Fruit fly (Drosophila melanogaster) whole organism, embryonic: Measurements from ENCODE around the gene CG7079.
A peak's percentile ranks its signal among the peaks of the same experiment; 100 is the strongest.

Experiments
- CG10431 ChIP-seq: fragments of 200-800 bp; sonication (Bioruptor generic); optimal IDR thresholded peaks from 3 replicates; lab custom pipeline; 2018; ENCODE audit warnings: missing biosample characterization, mild to moderate bottlenecking, missing genetic modification characterization
- CG11456 ChIP-seq: fragments of 200-800 bp; sonication (Bioruptor generic); IDR thresholded peaks from 3 replicates; pipeline ENCODE4 v1.3.6; 2022; ENCODE audit warnings: missing biosample characterization, missing genetic modification characterization
- CG12219 ChIP-seq: fragments of 200-800 bp; sonication (Bioruptor generic); optimal IDR thresholded peaks from 3 replicates; lab custom pipeline; 2018; ENCODE audit warnings: missing biosample characterization, mild to moderate bottlenecking, missing genetic modification characterization
- CG13624 ChIP-seq: fragments of 200-800 bp; sonication (Bioruptor generic); optimal IDR thresholded peaks from 2 replicates; lab custom pipeline; 2016; ENCODE audit warnings: missing biosample characterization, missing genetic modification characterization
- CG14667 ChIP-seq: fragments of 200-800 bp; sonication (Bioruptor generic); IDR thresholded peaks from 2 replicates; pipeline ENCODE4 v1.3.6; 2022; ENCODE audit warnings: missing biosample characterization, missing genetic modification characterization
- CG15514 ChIP-seq: fragments of 200-800 bp; sonication (Bioruptor generic); optimal IDR thresholded peaks from 3 replicates; lab custom pipeline; 2017; ENCODE audit warnings: missing biosample characterization, missing genetic modification characterization, mild to moderate bottlenecking, moderate library complexity, missing genetic modification reagents
- CG17912 ChIP-seq: fragments of 200-800 bp; sonication (Bioruptor generic); optimal IDR thresholded peaks from 2 replicates; lab custom pipeline; 2018; ENCODE audit warnings: missing biosample characterization, mild to moderate bottlenecking, missing genetic modification characterization
- CG1832 ChIP-seq: fragments of 200-800 bp; sonication (Bioruptor generic); optimal IDR thresholded peaks from 2 replicates; lab custom pipeline; 2017; ENCODE audit warnings: missing biosample characterization, mild to moderate bottlenecking, missing genetic modification characterization, inconsistent platforms
- CG18619 ChIP-seq: fragments of 200-800 bp; sonication (Bioruptor generic); optimal IDR thresholded peaks from 3 replicates; lab custom pipeline; 2017; ENCODE audit warnings: missing biosample characterization, mild to moderate bottlenecking, missing genetic modification characterization
- CG2129 ChIP-seq: fragments of 200-800 bp; sonication (Bioruptor generic); IDR thresholded peaks from 2 replicates; pipeline ENCODE4 v1.3.6; 2022; ENCODE audit warnings: missing biosample characterization, missing genetic modification characterization; ENCODE audit not compliant: partially characterized antibody
- CG6175 ChIP-seq: fragments of 200-800 bp; sonication (Bioruptor generic); IDR thresholded peaks from 3 replicates; pipeline ENCODE4 v1.3.6; 2022; ENCODE audit warnings: missing biosample characterization, missing genetic modification characterization
- CG6254 ChIP-seq: fragments of 200-800 bp; sonication (Bioruptor generic); optimal IDR thresholded peaks from 3 replicates; lab custom pipeline; 2017; ENCODE audit warnings: mild to moderate bottlenecking, missing biosample characterization, missing genetic modification reagents, missing genetic modification characterization
- CG8281 ChIP-seq: fragments of 200-800 bp; sonication (Bioruptor generic); optimal IDR thresholded peaks from 2 replicates; lab custom pipeline; 2018; ENCODE audit warnings: missing biosample characterization, mild to moderate bottlenecking, missing genetic modification characterization, moderate library complexity
- CG9932 ChIP-seq: fragments of 200-800 bp; sonication (Bioruptor generic); IDR thresholded peaks from 2 replicates; pipeline ENCODE4 v1.3.6; 2022; ENCODE audit warnings: missing biosample characterization, missing genetic modification characterization
- CkIIα-i1 ChIP-seq: fragments of 200-800 bp; sonication (Bioruptor generic); IDR thresholded peaks from 2 replicates; pipeline ENCODE4 v1.3.6; 2022; ENCODE audit warnings: missing biosample characterization, missing genetic modification characterization
- Dek ChIP-seq: fragments of 200-800 bp; sonication (Bioruptor generic); optimal IDR thresholded peaks from 3 replicates; lab custom pipeline; 2019; ENCODE audit warnings: missing biosample characterization, mild to moderate bottlenecking, missing genetic modification characterization, moderate library complexity
- Dll ChIP-seq: fragments of 200-800 bp; sonication (Bioruptor generic); IDR thresholded peaks from 4 replicates; pipeline ENCODE4 v1.3.6; 2022; ENCODE audit warnings: missing biosample characterization, missing genetic modification characterization; ENCODE audit not compliant: partially characterized antibody
- Ets65A ChIP-seq: fragments of 200-800 bp; sonication (Bioruptor generic); peaks from one replicate; lab custom pipeline; 2016; ENCODE audit warnings: missing biosample characterization, missing genetic modification characterization
- HLH3B ChIP-seq: fragments of 200-800 bp; sonication (Bioruptor generic); IDR thresholded peaks from 2 replicates; pipeline ENCODE4 v1.3.6; 2022; ENCODE audit warnings: missing biosample characterization, missing genetic modification characterization
- Hmx ChIP-seq: fragments of 200-800 bp; sonication (Bioruptor generic); optimal IDR thresholded peaks from 2 replicates; lab custom pipeline; 2016; ENCODE audit warnings: missing biosample characterization, missing genetic modification characterization
- Hsf ChIP-seq: fragments of 200-800 bp; sonication (Bioruptor generic); optimal IDR thresholded peaks from 3 replicates; lab custom pipeline; 2016; ENCODE audit warnings: missing biosample characterization, missing genetic modification characterization
- MBD-R2 ChIP-seq: fragments of 200-800 bp; sonication (Bioruptor generic); IDR thresholded peaks from 2 replicates; pipeline ENCODE4 v1.3.6; 2022; ENCODE audit warnings: missing biosample characterization, missing genetic modification characterization
- Max ChIP-seq: fragments of 200-800 bp; sonication (Bioruptor generic); optimal IDR thresholded peaks from 2 replicates; lab custom pipeline; 2016; ENCODE audit warnings: missing biosample characterization, mild to moderate bottlenecking, missing genetic modification characterization
- Med ChIP-seq: fragments of 200-800 bp; sonication (Bioruptor generic); peaks from one replicate; lab custom pipeline; 2016; ENCODE audit warnings: missing biosample characterization, missing genetic modification characterization, mild to moderate bottlenecking, inconsistent platforms, moderate library complexity
- Nf-YB ChIP-seq: fragments of 200-800 bp; sonication (Bioruptor generic); optimal IDR thresholded peaks from 3 replicates; lab custom pipeline; 2019; ENCODE audit warnings: missing biosample characterization, mild to moderate bottlenecking, missing genetic modification characterization, moderate library complexity
- NfI ChIP-seq: fragments of 200-800 bp; sonication (Bioruptor generic); optimal IDR thresholded peaks from 3 replicates; lab custom pipeline; 2018; ENCODE audit warnings: missing biosample characterization, mild to moderate bottlenecking, missing genetic modification characterization, moderate library complexity
- Opbp ChIP-seq: fragments of 200-800 bp; sonication (Bioruptor generic); IDR thresholded peaks from 3 replicates; pipeline ENCODE4 v1.3.6; 2022; ENCODE audit warnings: missing biosample characterization, missing genetic modification characterization; ENCODE audit not compliant: partially characterized antibody
- Ptx1 ChIP-seq: fragments of 200-800 bp; sonication (Bioruptor generic); IDR thresholded peaks from 2 replicates; pipeline ENCODE4 v1.3.6; 2022; ENCODE audit warnings: missing biosample characterization, missing genetic modification characterization
- Side ChIP-seq: fragments of 200-800 bp; sonication (Bioruptor generic); optimal IDR thresholded peaks from 2 replicates; lab custom pipeline; 2016; ENCODE audit warnings: missing biosample characterization, missing genetic modification characterization
- Ssrp ChIP-seq: fragments of 200-800 bp; sonication (Bioruptor generic); optimal IDR thresholded peaks from 2 replicates; lab custom pipeline; 2018; ENCODE audit warnings: missing biosample characterization, mild to moderate bottlenecking, missing genetic modification characterization, moderate library complexity
- Tbp ChIP-seq: fragments of >200 bp; optimal IDR thresholded peaks from 2 replicates; lab custom pipeline; 2018; ENCODE audit warnings: missing biosample characterization, missing genetic modification characterization
- bcd ChIP-seq: fragments of 200-800 bp; sonication (Bioruptor generic); optimal IDR thresholded peaks from 2 replicates; lab custom pipeline; 2017; ENCODE audit warnings: missing biosample characterization, mild to moderate bottlenecking, missing genetic modification characterization
- bsh ChIP-seq, 2 experiments: fragments of 200-800 bp; sonication (Bioruptor generic); optimal IDR thresholded peaks; 2 replicates each; lab custom pipeline; 2017 to 2018; ENCODE audit warnings: mild to moderate bottlenecking in 2 of 2, missing biosample characterization in 2 of 2, missing genetic modification characterization in 2 of 2, moderate library complexity in 1 of 2
- btn ChIP-seq: fragments of 200-800 bp; sonication (Bioruptor generic); optimal IDR thresholded peaks from 2 replicates; lab custom pipeline; 2016; ENCODE audit warnings: missing biosample characterization, missing genetic modification characterization
- chn ChIP-seq: fragments of 200-800 bp; sonication (Bioruptor generic); optimal IDR thresholded peaks from 2 replicates; lab custom pipeline; 2016; ENCODE audit warnings: missing biosample characterization, missing genetic modification characterization
- ci ChIP-seq: fragments of 200-800 bp; sonication (Bioruptor generic); IDR thresholded peaks from 3 replicates; pipeline ENCODE4 v1.3.6; 2022; ENCODE audit warnings: missing biosample characterization, missing genetic modification characterization
- croc ChIP-seq: fragments of 200-800 bp; sonication (Bioruptor generic); conservative IDR thresholded peaks from 3 replicates; pipeline ENCODE4 v1.3.6; 2022; ENCODE audit warnings: missing biosample characterization, missing genetic modification characterization
- cwo ChIP-seq: fragments of 200-800 bp; sonication (Bioruptor generic); optimal IDR thresholded peaks from 3 replicates; lab custom pipeline; 2017; ENCODE audit warnings: missing biosample characterization, missing genetic modification characterization, mild to moderate bottlenecking, moderate library complexity, missing genetic modification reagents
- ewg ChIP-seq: fragments of 200-800 bp; sonication (Bioruptor generic); optimal IDR thresholded peaks from 3 replicates; lab custom pipeline; 2017; ENCODE audit warnings: mild to moderate bottlenecking, missing biosample characterization, missing genetic modification reagents, missing genetic modification characterization
- fd64A ChIP-seq: fragments of 200-800 bp; sonication (Bioruptor generic); optimal IDR thresholded peaks from 3 replicates; lab custom pipeline; 2018; ENCODE audit warnings: missing biosample characterization, mild to moderate bottlenecking, missing genetic modification characterization
- ftz-f1 ChIP-seq: fragments of 200-800 bp; sonication (Bioruptor generic); optimal IDR thresholded peaks from 2 replicates; lab custom pipeline; 2016; ENCODE audit warnings: missing biosample characterization, missing genetic modification characterization
- gfzf ChIP-seq: fragments of 200-800 bp; sonication (Bioruptor generic); optimal IDR thresholded peaks from 2 replicates; lab custom pipeline; 2016; ENCODE audit warnings: missing biosample characterization, mild to moderate bottlenecking, missing genetic modification characterization, moderate library complexity
- gt ChIP-seq: fragments of 200-800 bp; sonication (Bioruptor generic); IDR thresholded peaks from 2 replicates; pipeline ENCODE4 v1.3.6; 2022; ENCODE audit warnings: missing biosample characterization, missing genetic modification characterization
- hth ChIP-seq: fragments of >200 bp; optimal IDR thresholded peaks from 2 replicates; lab custom pipeline; 2017; ENCODE audit warnings: inconsistent platforms
- inv ChIP-seq: fragments of 200-800 bp; sonication (Bioruptor generic); IDR thresholded peaks from 2 replicates; pipeline ENCODE4 v1.3.6; 2022; ENCODE audit warnings: missing biosample characterization, missing genetic modification characterization; ENCODE audit not compliant: partially characterized antibody
- klu ChIP-seq: fragments of 200-800 bp; sonication (Bioruptor generic); IDR thresholded peaks from 2 replicates; pipeline ENCODE4 v1.3.6; 2022; ENCODE audit warnings: missing biosample characterization, missing genetic modification characterization
- lbe ChIP-seq: fragments of 200-800 bp; sonication (Bioruptor generic); optimal IDR thresholded peaks from 2 replicates; lab custom pipeline; 2016; ENCODE audit warnings: missing biosample characterization, mild to moderate bottlenecking, missing genetic modification characterization
- lmd ChIP-seq: fragments of 200-800 bp; sonication (Bioruptor generic); IDR thresholded peaks from 2 replicates; pipeline ENCODE4 v1.3.6; 2022; ENCODE audit warnings: missing biosample characterization, missing genetic modification characterization
- lola ChIP-seq, 3 experiments: fragments of >200 bp in 2 of 3; fragments of 200-800 bp in 1 of 3; sonication (Bioruptor generic) in 1 of 3; optimal IDR thresholded peaks; 2 replicates each; lab custom pipeline; 2017 to 2019; ENCODE audit warnings: missing biosample characterization in 3 of 3, missing genetic modification characterization in 3 of 3, mild to moderate bottlenecking in 1 of 3, moderate library complexity in 1 of 3
- nom ChIP-seq: fragments of 200-800 bp; sonication (Bioruptor generic); optimal IDR thresholded peaks from 2 replicates; lab custom pipeline; 2017; ENCODE audit warnings: missing biosample characterization, missing genetic modification characterization, mild to moderate bottlenecking, moderate library complexity, missing genetic modification reagents
- z ChIP-seq: fragments of 200-800 bp; sonication (Bioruptor generic); IDR thresholded peaks from 3 replicates; pipeline ENCODE4 v1.3.6; 2022; ENCODE audit warnings: missing biosample characterization, missing genetic modification characterization

CG7079 gene

DNA sequence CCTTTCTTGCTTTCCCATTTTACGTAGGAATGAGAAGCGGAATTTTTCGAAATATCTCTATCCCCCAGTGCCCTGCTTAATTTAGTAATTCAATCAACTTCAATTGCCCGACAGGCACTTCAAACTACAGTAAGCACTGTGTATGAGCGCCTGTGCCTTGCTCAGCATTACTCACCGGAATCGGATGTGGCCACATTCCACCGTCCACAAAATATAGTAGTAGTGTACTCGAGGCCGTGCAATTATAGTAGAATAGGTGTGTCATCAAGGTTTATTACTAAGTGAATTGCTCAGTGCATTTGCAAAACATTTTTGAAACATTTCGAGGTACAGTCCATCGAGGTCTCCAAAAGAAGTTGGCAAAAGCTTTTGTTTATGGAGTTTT lies 17.1 kb upstream of the CG7079 start (continued):
- TF ChIP-seq CG15514 (GFP tag; lab: Kevin White, UChicago) = peak; percentile 15
- no peak for TF ChIP-seq bsh (GFP tag; optimal IDR thresholded peaks at IDR 0.05; lab: Kevin White, UChicago)
- TF ChIP-seq btn (GFP tag; lab: Kevin White, UChicago) = no peak
- TF ChIP-seq Dek = no peak
- TF ChIP-seq CG14667 (GFP tag; lab: Robert Waterston, UW) = no peak
- TF ChIP-seq HLH3B (GFP tag; lab: Robert Waterston, UW) = 0 out of 2 replicates have a peak, but pooled peaks have one; percentile 21
- TF ChIP-seq Tbp (GFP tag; lab: Kevin White, UChicago) = no peak
- TF ChIP-seq Nf-YB (GFP tag; lab: Kevin White, UChicago) = no peak
- no peak for TF ChIP-seq CG12219 (GFP tag; lab: Kevin White, UChicago)
- TF ChIP-seq lola (GFP tag; optimal IDR thresholded peaks at IDR 0.05; lab: Kevin White, UChicago) = no peak
- no peak for TF ChIP-seq hth
- TF ChIP-seq CG17912 (GFP tag; lab: Kevin White, UChicago) = no peak
- no peak for TF ChIP-seq CG11456 (GFP tag; lab: Robert Waterston, UW)
- TF ChIP-seq ewg (GFP tag; lab: Kevin White, UChicago) = no peak
- TF ChIP-seq gt = no peak
- TF ChIP-seq Ssrp = no peak
- no peak for TF ChIP-seq inv (GFP tag; lab: Robert Waterston, UW)
- peak; percentile 87 for TF ChIP-seq Med
- TF ChIP-seq Dll (GFP tag; lab: Robert Waterston, UW) = no peak
- TF ChIP-seq Hmx (GFP tag; lab: Kevin White, UChicago) = no peak
- no peak for TF ChIP-seq Side (GFP tag; lab: Kevin White, UChicago)
- TF ChIP-seq CG13624 (GFP tag; lab: Kevin White, UChicago) = no peak
- TF ChIP-seq Ets65A = peak; percentile 2
- TF ChIP-seq Max (GFP tag; lab: Kevin White, UChicago) = no peak
- no peak for TF ChIP-seq Opbp
- TF ChIP-seq klu (GFP tag; lab: Robert Waterston, UW) = no peak
- TF ChIP-seq bcd (GFP tag; lab: Kevin White, UChicago) = no peak
- no peak for TF ChIP-seq croc
- no peak for TF ChIP-seq cwo
- TF ChIP-seq CG9932 (GFP tag; lab: Robert Waterston, UW) = no peak; the same call in 1 of the 2 replicates
- TF ChIP-seq MBD-R2 (GFP tag; lab: Robert Waterston, UW) = no peak
- peak; percentile 32 for TF ChIP-seq ftz-f1 (GFP tag; lab: Kevin White, UChicago)
- no peak for TF ChIP-seq nom
- TF ChIP-seq gfzf (GFP tag; lab: Kevin White, UChicago) = no peak
- no peak for TF ChIP-seq CG2129 (GFP tag; lab: Robert Waterston, UW)
- no peak for TF ChIP-seq CG1832 (GFP tag; lab: Kevin White, UChicago)
- TF ChIP-seq CG10431 (GFP tag; lab: Kevin White, UChicago) = no peak
- no peak for TF ChIP-seq CG6254 (GFP tag; lab: Kevin White, UChicago)
- TF ChIP-seq CG18619 (GFP tag; lab: Kevin White, UChicago) = peak; percentile 24
- no peak for TF ChIP-seq lbe (GFP tag; lab: Kevin White, UChicago)
- TF ChIP-seq z (GFP tag; lab: Robert Waterston, UW) = no peak
- TF ChIP-seq CG8281 = no peak
- no peak for TF ChIP-seq CkIIα-i1 (GFP tag; lab: Robert Waterston, UW)
- TF ChIP-seq ci (GFP tag; lab: Robert Waterston, UW) = no peak
- TF ChIP-seq Ptx1 (GFP tag; lab: Robert Waterston, UW) = 0 out of 2 replicates have a peak, but pooled peaks have one; percentile 17
- TF ChIP-seq chn = no peak
- no peak for TF ChIP-seq fd64A (GFP tag; lab: Kevin White, UChicago)
- TF ChIP-seq lmd (GFP tag; lab: Robert Waterston, UW) = no peak
- no peak for TF ChIP-seq CG6175
- no peak for TF ChIP-seq Hsf (GFP tag; lab: Kevin White, UChicago)
- no peak for TF ChIP-seq NfI (GFP tag; lab: Kevin White, UChicago)
